Fruit fly (Drosophila melanogaster) Kc167 (cell line): ENCODE measurements around the gene CG31211.

Source experiments
- Myc ChIP-seq: fragments of >200 bp; optimal IDR thresholded peaks from 2 replicates; lab custom pipeline; 2017; ENCODE audit warnings: missing external identifiers
- Sin3A ChIP-seq: fragments of >200 bp; optimal IDR thresholded peaks from 2 replicates; lab custom pipeline; 2018; ENCODE audit warnings: missing external identifiers
- h ChIP-seq: fragments of >200 bp; optimal IDR thresholded peaks from 3 replicates; lab custom pipeline; 2018; ENCODE audit warnings: missing external identifiers
- insv ChIP-seq: fragments of >200 bp; optimal IDR thresholded peaks from 3 replicates; lab custom pipeline; 2018; ENCODE audit warnings: missing external identifiers
- psq ChIP-seq: fragments of >200 bp; optimal IDR thresholded peaks from 2 replicates; lab custom pipeline; 2017; ENCODE audit warnings: missing external identifiers
- ttk ChIP-seq: sonication (Bioruptor generic); optimal IDR thresholded peaks from 2 replicates; lab custom pipeline; 2017; ENCODE audit warnings: missing external identifiers

dm6 chr3R:11964000-11964399, 14.5 kb downstream of the CG31211 start:
- TF ChIP-seq psq (lab: Kevin White, UChicago) (no peak), h (lab: Kevin White, UChicago) (no peak), Myc (lab: Kevin White, UChicago) (no peak), Sin3A (lab: Kevin White, UChicago) (no peak), ttk (lab: Kevin White, UChicago) (no peak), insv (lab: Kevin White, UChicago) (no peak)
